Worm (Caenorhabditis elegans): ENCODE data around the gene clec-41.

DNA sequence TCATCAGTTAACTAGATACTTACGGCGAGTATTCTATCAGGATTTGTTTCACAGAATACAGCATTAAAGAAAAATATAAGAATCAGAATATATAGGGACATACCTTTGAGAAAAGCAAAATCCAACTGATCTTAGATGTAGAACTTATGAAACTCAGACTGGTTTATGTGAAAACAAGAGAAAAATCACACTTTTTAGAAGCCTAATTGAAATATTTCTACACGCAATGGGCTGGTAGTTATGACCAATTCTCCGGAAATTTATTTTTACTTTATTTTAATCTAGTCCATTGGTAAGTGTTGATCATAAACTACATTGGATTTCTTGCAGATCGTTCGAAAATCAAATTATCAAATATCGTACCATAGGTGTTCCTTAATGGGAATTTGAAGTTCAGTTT, 46.2 kb upstream of the clec-41 start, which contains the start of gene T09E8.4:
- TF ChIP-seq F33H1.4 (GFP tag; IDR thresholded peaks at IDR 0.05) (no peak), nhr-90 (tag; optimal IDR thresholded peaks at IDR 0.05) (no peak), repo-1 (tag; optimal IDR thresholded peaks at IDR 0.05) (no peak), snpc-1.3 (tag; optimal IDR thresholded peaks at IDR 0.05; ENCODE audit: insufficient read depth) (no peak), dpff-1 (tag; optimal IDR thresholded peaks at IDR 0.05) (no peak)

Measured in whole organism, young adult.